Worm (Caenorhabditis elegans): Measurements from ENCODE around the gene ncs-5.

DNA sequence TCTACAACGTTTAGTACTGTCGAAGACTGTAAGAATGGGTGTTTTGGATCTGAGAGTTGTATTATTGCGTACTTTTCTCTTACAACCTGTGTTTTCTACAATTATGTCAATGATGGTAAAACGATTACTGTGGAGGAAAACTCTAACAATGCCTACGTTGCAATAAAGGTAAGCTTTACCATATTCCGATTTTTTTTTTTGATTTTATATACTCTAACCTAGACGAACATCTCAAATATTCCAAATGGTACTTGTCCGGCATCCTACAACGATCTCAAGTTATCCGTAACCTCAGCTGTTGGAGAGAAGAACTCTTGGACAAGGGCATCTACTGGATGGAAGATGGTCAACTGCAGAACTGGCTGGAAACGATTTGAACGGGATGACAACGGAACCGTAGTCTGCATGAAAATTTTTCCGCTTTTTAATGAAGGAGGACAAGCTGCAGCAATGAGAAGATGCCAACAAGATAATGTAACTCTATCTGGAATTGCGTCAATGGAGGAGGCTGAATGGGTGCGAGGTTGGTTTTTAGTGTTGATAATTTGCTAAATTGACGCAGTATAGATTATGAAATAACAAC is 47.7 kb upstream of the ncs-5 start:
- no peak for TF ChIP-seq fkh-10 (GFP tag; optimal IDR thresholded peaks at IDR 0.05)
- TF ChIP-seq mdl-1 (tag; optimal IDR thresholded peaks at IDR 0.05): no peak
- no peak for TF ChIP-seq egl-27 (tag; optimal IDR thresholded peaks at IDR 0.05)
- no peak for TF ChIP-seq ztf-4 (tag; optimal IDR thresholded peaks at IDR 0.05)
- TF ChIP-seq nhr-12 (tag; optimal IDR thresholded peaks at IDR 0.05): no peak
- no peak for TF ChIP-seq unc-62 (GFP tag; optimal IDR thresholded peaks at IDR 0.05)
- TF ChIP-seq lin-13 (GFP tag; optimal IDR thresholded peaks at IDR 0.05): no peak
- no peak for TF ChIP-seq fos-1 (tag; optimal IDR thresholded peaks at IDR 0.05)
- TF ChIP-seq lsy-2 (tag; optimal IDR thresholded peaks at IDR 0.05): no peak

All from whole organism, L1 larva.